Worm (Caenorhabditis elegans) whole organism, young adult: ENCODE results near the gene rpt-6.

Experiments
- B0035.1 ChIP-seq: sonication (generic microtip); optimal IDR thresholded peaks from 2 replicates; lab custom pipeline; 2016; ENCODE audit warnings: missing genetic modification characterization, mild to moderate bottlenecking, missing compliant biosample characterization, missing genotype, missing genetic modification reagents
- C06A6.2 ChIP-seq: fragments of 200-800 bp; sonication (Bioruptor generic); conservative IDR thresholded peaks from 2 replicates; pipeline ENCODE4 v1.3.6; 2022; ENCODE audit warnings: missing genetic modification characterization, missing compliant biosample characterization
- D2030.7 ChIP-seq: fragments of 200-800 bp; sonication (Bioruptor generic); IDR thresholded peaks from 2 replicates; pipeline ENCODE4 v1.3.6; 2022; ENCODE audit warnings: missing genetic modification reagents, missing genetic modification characterization, missing compliant biosample characterization
- F22D6.2 ChIP-seq: sonication (generic microtip); optimal IDR thresholded peaks from 2 replicates; lab custom pipeline; 2016; ENCODE audit warnings: mild to moderate bottlenecking, missing genetic modification characterization, missing compliant biosample characterization
- F23B12.7 ChIP-seq: sonication (generic microtip); optimal IDR thresholded peaks from 2 replicates; lab custom pipeline; 2017; ENCODE audit warnings: missing genetic modification characterization, mild to moderate bottlenecking, missing compliant biosample characterization, antibody characterized with exemption, moderate library complexity; ENCODE audit not compliant: insufficient read depth
- F33H1.4 ChIP-seq: fragments of 200-800 bp; sonication (Bioruptor generic); IDR thresholded peaks from 2 replicates; pipeline ENCODE4 v1.3.6; 2022; ENCODE audit warnings: missing genetic modification reagents, missing genetic modification characterization, missing compliant biosample characterization
- F37B4.10 ChIP-seq: fragments of 200-800 bp; sonication (Bioruptor generic); IDR thresholded peaks from 2 replicates; pipeline ENCODE4 v1.3.6; 2022; ENCODE audit warnings: missing genetic modification characterization, missing compliant biosample characterization
- K12H6.12 ChIP-seq: fragments of 200-800 bp; sonication (Bioruptor generic); optimal IDR thresholded peaks from 2 replicates; lab custom pipeline; 2018; ENCODE audit warnings: mild to moderate bottlenecking, missing genetic modification characterization, missing compliant biosample characterization
- Y95B8A.8 ChIP-seq: fragments of 200-800 bp; sonication (Bioruptor generic); IDR thresholded peaks from 2 replicates; pipeline ENCODE4 v1.3.6; 2022; ENCODE audit warnings: missing genetic modification reagents, missing genetic modification characterization, missing compliant biosample characterization
- aptf-2 ChIP-seq: fragments of 200-800 bp; sonication (Bioruptor generic); conservative IDR thresholded peaks from 2 replicates; pipeline ENCODE4 v1.3.6; 2022; ENCODE audit warnings: missing genetic modification reagents, missing genetic modification characterization, missing compliant biosample characterization
- attf-5 ChIP-seq: fragments of 200-800 bp; sonication (Bioruptor generic); optimal IDR thresholded peaks from 2 replicates; lab custom pipeline; 2018; ENCODE audit warnings: mild to moderate bottlenecking, missing genetic modification characterization, missing compliant biosample characterization
- bed-1 ChIP-seq: fragments of 200-800 bp; sonication (Bioruptor generic); IDR thresholded peaks from 2 replicates; pipeline ENCODE4 v1.3.6; 2022; ENCODE audit warnings: missing genetic modification reagents, missing genetic modification characterization, missing compliant biosample characterization
- ccch-3 ChIP-seq: fragments of 200-800 bp; sonication (Bioruptor generic); optimal IDR thresholded peaks from 2 replicates; lab custom pipeline; 2018; ENCODE audit warnings: mild to moderate bottlenecking, missing genetic modification characterization, missing compliant biosample characterization
- cebp-1 ChIP-seq, 2 experiments: fragments of 200-800 bp in 1 of 2; sonication (Bioruptor generic) in 1 of 2; sonication (generic microtip) in 1 of 2; IDR thresholded peaks in 1 of 2; optimal IDR thresholded peaks in 1 of 2; 2 replicates each; pipeline versions ENCODE4 v1.3.6 to Lab custom; 2017 to 2022; ENCODE audit warnings: missing compliant biosample characterization in 2 of 2, missing genetic modification characterization in 2 of 2, mild to moderate bottlenecking in 1 of 2, missing genetic modification reagents in 1 of 2, moderate library complexity in 1 of 2
- ceh-100 ChIP-seq: fragments of 200-800 bp; sonication (Bioruptor generic); IDR thresholded peaks from 2 replicates; pipeline ENCODE4 v1.3.6; 2022; ENCODE audit warnings: missing genetic modification reagents, missing genetic modification characterization, missing compliant biosample characterization
- ceh-27 ChIP-seq: fragments of 200-800 bp; sonication (Bioruptor generic); optimal IDR thresholded peaks from 2 replicates; lab custom pipeline; 2018; ENCODE audit warnings: mild to moderate bottlenecking, missing genetic modification characterization, moderate library complexity, missing compliant biosample characterization
- ceh-91 ChIP-seq: fragments of 200-800 bp; sonication (Bioruptor generic); IDR thresholded peaks from 2 replicates; pipeline ENCODE4 v1.3.6; 2022; ENCODE audit warnings: missing genetic modification reagents, missing genetic modification characterization, missing compliant biosample characterization
- chd-7 ChIP-seq: sonication (generic microtip); optimal IDR thresholded peaks from 2 replicates; lab custom pipeline; 2016; ENCODE audit warnings: mild to moderate bottlenecking, missing genetic modification characterization, moderate library complexity, missing compliant biosample characterization
- die-1 ChIP-seq: sonication (generic microtip); optimal IDR thresholded peaks from 2 replicates; lab custom pipeline; 2016; ENCODE audit warnings: missing genotype, mild to moderate bottlenecking, missing genetic modification characterization, missing compliant biosample characterization
- dox-1 ChIP-seq: fragments of 200-800 bp; sonication (Bioruptor generic); IDR thresholded peaks from 2 replicates; pipeline ENCODE4 v1.3.6; 2022; ENCODE audit warnings: missing genetic modification reagents, missing genetic modification characterization, missing compliant biosample characterization
- dpff-1 ChIP-seq: sonication (generic microtip); optimal IDR thresholded peaks from 2 replicates; lab custom pipeline; 2017; ENCODE audit warnings: mild to moderate bottlenecking, missing genetic modification characterization, missing compliant biosample characterization
- ets-4 ChIP-seq: fragments of 200-800 bp; sonication (Bioruptor generic); optimal IDR thresholded peaks from 2 replicates; lab custom pipeline; 2018; ENCODE audit warnings: mild to moderate bottlenecking, missing genetic modification characterization, missing compliant biosample characterization
- him-1 ChIP-seq: sonication (generic microtip); optimal IDR thresholded peaks from 2 replicates; lab custom pipeline; 2016; ENCODE audit warnings: missing genotype, missing genetic modification reagents, missing genetic modification characterization, missing compliant biosample characterization
- hmg-1.2 ChIP-seq: fragments of 200-800 bp; sonication (Bioruptor generic); IDR thresholded peaks from 2 replicates; pipeline ENCODE4 v1.3.6; 2022; ENCODE audit warnings: missing genetic modification reagents, missing genetic modification characterization, missing compliant biosample characterization
- lag-1 ChIP-seq: fragments of 200-800 bp; sonication (Bioruptor generic); IDR thresholded peaks from 2 replicates; pipeline ENCODE4 v1.3.6; 2022; ENCODE audit warnings: missing genetic modification reagents, missing genetic modification characterization, missing compliant biosample characterization
- let-607 ChIP-seq, 2 experiments: fragments of 200-800 bp in 1 of 2; sonication (Bioruptor generic) in 1 of 2; sonication (generic microtip) in 1 of 2; optimal IDR thresholded peaks; 2 replicates each; lab custom pipeline; 2016 to 2018; ENCODE audit warnings: mild to moderate bottlenecking in 2 of 2, missing compliant biosample characterization in 2 of 2, missing genetic modification characterization in 2 of 2, moderate library complexity in 2 of 2, missing genotype in 1 of 2
- lin-35 ChIP-seq, 3 experiments: fragments of 150-350 bp in 2 of 3; sonication (generic microtip) in 1 of 3; optimal IDR thresholded peaks; 2 replicates each; lab custom pipeline; 2014 to 2018; ENCODE audit warnings: missing biosample characterization in 3 of 3, missing genetic modification characterization in 3 of 3, missing genetic modification reagents in 3 of 3
- lin-40 ChIP-seq: sonication (generic microtip); optimal IDR thresholded peaks from 2 replicates; lab custom pipeline; 2016; ENCODE audit warnings: missing genetic modification characterization, mild to moderate bottlenecking, missing compliant biosample characterization, missing genotype, missing genetic modification reagents
- lin-54 ChIP-seq: fragments of 200-800 bp; sonication (Bioruptor generic); optimal IDR thresholded peaks from 2 replicates; lab custom pipeline; 2018; ENCODE audit warnings: mild to moderate bottlenecking, missing genetic modification characterization, missing compliant biosample characterization
- lsl-1 ChIP-seq: fragments of 200-800 bp; sonication (Bioruptor generic); optimal IDR thresholded peaks from 2 replicates; lab custom pipeline; 2018; ENCODE audit warnings: mild to moderate bottlenecking, missing genetic modification characterization, moderate library complexity, missing compliant biosample characterization
- madf-6 ChIP-seq: fragments of 200-800 bp; sonication (Bioruptor generic); IDR thresholded peaks from 2 replicates; pipeline ENCODE4 v1.3.6; 2022; ENCODE audit warnings: missing genetic modification reagents, missing genetic modification characterization, missing compliant biosample characterization
- madf-8 ChIP-seq: fragments of 200-800 bp; sonication (Bioruptor generic); conservative IDR thresholded peaks from 2 replicates; pipeline ENCODE4 v1.3.6; 2022; ENCODE audit warnings: missing genetic modification reagents, missing genetic modification characterization, missing compliant biosample characterization
- mcd-1 ChIP-seq: fragments of 200-800 bp; sonication (Bioruptor generic); IDR thresholded peaks from 2 replicates; pipeline ENCODE4 v1.3.6; 2022; ENCODE audit warnings: missing genetic modification reagents, missing genetic modification characterization, missing compliant biosample characterization
- nfyb-1 ChIP-seq: fragments of 200-800 bp; sonication (Bioruptor generic); IDR thresholded peaks from 2 replicates; pipeline ENCODE4 v1.3.6; 2022; ENCODE audit warnings: missing genetic modification reagents, missing genetic modification characterization, missing compliant biosample characterization
- nhr-80 ChIP-seq: sonication (generic microtip); optimal IDR thresholded peaks from 2 replicates; lab custom pipeline; 2016; ENCODE audit warnings: missing genetic modification characterization, missing compliant biosample characterization
- pbrm-1 ChIP-seq: fragments of 200-800 bp; sonication (Bioruptor generic); IDR thresholded peaks from 2 replicates; pipeline ENCODE4 v1.3.6; 2022; ENCODE audit warnings: missing genetic modification reagents, missing genetic modification characterization, missing compliant biosample characterization
- sea-2 ChIP-seq: fragments of 200-800 bp; sonication (Bioruptor generic); IDR thresholded peaks from 2 replicates; pipeline ENCODE4 v1.3.6; 2022; ENCODE audit warnings: missing genetic modification characterization, missing compliant biosample characterization
- snpc-1.1 ChIP-seq: sonication (generic microtip); optimal IDR thresholded peaks from 2 replicates; lab custom pipeline; 2017; ENCODE audit warnings: missing genetic modification characterization, mild to moderate bottlenecking, missing compliant biosample characterization, antibody characterized with exemption, moderate library complexity, missing genotype, missing genetic modification reagents; ENCODE audit not compliant: insufficient read depth
- snpc-1.3 ChIP-seq: sonication (generic microtip); optimal IDR thresholded peaks from 2 replicates; lab custom pipeline; 2017; ENCODE audit warnings: missing genetic modification characterization, mild to moderate bottlenecking, missing compliant biosample characterization, antibody characterized with exemption, moderate library complexity, missing genotype, missing genetic modification reagents; ENCODE audit not compliant: insufficient read depth
- snpc-3.4 ChIP-seq: sonication (generic microtip); optimal IDR thresholded peaks from 2 replicates; lab custom pipeline; 2017; ENCODE audit warnings: missing genetic modification characterization, mild to moderate bottlenecking, missing compliant biosample characterization, antibody characterized with exemption, moderate library complexity, missing genotype, missing genetic modification reagents
- snpc-4 ChIP-seq, 5 experiments: fragments of 150-350 bp in 1 of 5; sonication (generic microtip) in 4 of 5; optimal IDR thresholded peaks; 2 replicates each; lab custom pipeline; 2014 to 2018; ENCODE audit warnings: missing genetic modification characterization in 5 of 5, missing biosample characterization in 3 of 5, antibody characterized with exemption in 2 of 5, mild to moderate bottlenecking in 2 of 5, missing compliant biosample characterization in 2 of 5, missing genotype in 2 of 5, moderate library complexity in 2 of 5, missing genetic modification reagents in 1 of 5
- tbp1 ChIP-seq: fragments of 200-800 bp; sonication (Bioruptor generic); optimal IDR thresholded peaks from 2 replicates; lab custom pipeline; 2018; ENCODE audit warnings: mild to moderate bottlenecking, missing genetic modification characterization, missing compliant biosample characterization
- ztf-22 ChIP-seq: fragments of 200-800 bp; sonication (Bioruptor generic); optimal IDR thresholded peaks from 2 replicates; lab custom pipeline; 2018; ENCODE audit warnings: mild to moderate bottlenecking, missing genetic modification characterization, moderate library complexity, missing compliant biosample characterization
- ztf-26 ChIP-seq: sonication (generic microtip); optimal IDR thresholded peaks from 2 replicates; lab custom pipeline; 2017; ENCODE audit warnings: missing genetic modification characterization, missing compliant biosample characterization

rpt-6 gene

ce11 chrIII:12370011-12370506, at the start of gene rpt-6:
rpt-6 (plus strand) TSS chrIII:12370456.
- TF ChIP-seq nfyb-1 (GFP tag; lab: Robert Waterston, UW) (0 out of 2 replicates have a peak, but pooled peaks have one; percentile 9), ztf-22 (no peak), dpff-1 (tag; lab: Kevin White, UChicago) (no peak), B0035.1 (tag; lab: Kevin White, UChicago) (no peak), lin-40 (tag; lab: Kevin White, UChicago) (peak; percentile 29), lin-35 (GFP tag; optimal IDR thresholded peaks at IDR 0.05; lab: Kevin White, UChicago) (peak in 1 of 3 experiments; percentile 45), snpc-1.3 (tag; lab: Kevin White, UChicago) (peak; percentile 57), snpc-1.1 (peak; percentile 21), cebp-1 (GFP tag; IDR thresholded peaks at IDR 0.05; lab: Robert Waterston, UW) (no peak), cebp-1 (tag; optimal IDR thresholded peaks at IDR 0.05; lab: Kevin White, UChicago) (peak; percentile 30), F33H1.4 (GFP tag; lab: Robert Waterston, UW) (0 out of 2 replicates have a peak, but pooled peaks have one; percentile 28), ccch-3 (no peak), snpc-4 (GFP tag; optimal IDR thresholded peaks at IDR 0.05; lab: Kevin White, UChicago) (peak; percentile 5), snpc-4 (tag; optimal IDR thresholded peaks at IDR 0.05; lab: Kevin White, UChicago) (no peak), attf-5 (GFP tag; lab: Kevin White, UChicago) (no peak), chd-7 (tag; lab: Kevin White, UChicago) (no peak), F23B12.7 (tag; lab: Kevin White, UChicago) (peak; percentile 44), tbp1 (GFP tag; lab: Kevin White, UChicago) (peak; percentile 18), ceh-27 (GFP tag; lab: Kevin White, UChicago) (no peak), die-1 (no peak), madf-8 (no peak), F22D6.2 (tag; lab: Kevin White, UChicago) (no peak), snpc-3.4 (tag; lab: Kevin White, UChicago) (peak; percentile 50), pbrm-1 (GFP tag; lab: Robert Waterston, UW) (0 out of 2 replicates have a peak, but pooled peaks have one; percentile 39), ceh-91 (GFP tag; lab: Robert Waterston, UW) (no peak), lin-54 (peak; percentile 68), ceh-100 (GFP tag; lab: Robert Waterston, UW) (peak; percentile 26; the same call in 1 of the 2 replicates), madf-6 (GFP tag; lab: Robert Waterston, UW) (peak; percentile 76), mcd-1 (GFP tag; lab: Robert Waterston, UW) (peak; percentile 63), lsl-1 (GFP tag; lab: Kevin White, UChicago) (peak; percentile 10)

DNA sequence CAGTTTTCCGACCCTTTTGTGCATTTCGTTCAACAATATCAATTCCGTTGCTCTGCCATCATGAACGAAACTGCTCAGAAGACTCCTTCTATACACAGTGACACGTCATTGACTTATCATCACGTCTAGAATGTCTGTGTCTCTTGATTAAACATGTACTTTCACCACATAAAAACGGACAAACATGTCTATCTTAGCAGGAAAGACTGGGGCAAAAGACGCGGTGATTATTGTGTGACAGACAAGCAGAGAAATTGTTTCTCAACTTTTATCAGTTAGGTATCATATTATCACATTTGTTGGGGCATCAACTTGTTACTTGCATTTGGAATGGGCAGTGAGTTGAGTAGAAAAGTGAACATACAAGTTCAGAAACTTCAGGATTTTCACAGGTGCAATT, 45.0 kb upstream of the rpt-6 start:
- peak; percentile 78 to 86 for TF ChIP-seq let-607 (tag; optimal IDR thresholded peaks at IDR 0.05; lab: Kevin White, UChicago)
- TF ChIP-seq attf-5 (GFP tag; lab: Kevin White, UChicago) = peak; percentile 19
- TF ChIP-seq snpc-4 (GFP tag; optimal IDR thresholded peaks at IDR 0.05; lab: Kevin White, UChicago) = no peak
- no peak for TF ChIP-seq snpc-4 (tag; optimal IDR thresholded peaks at IDR 0.05; lab: Kevin White, UChicago)
- TF ChIP-seq D2030.7 (GFP tag; lab: Robert Waterston, UW) = no peak
- TF ChIP-seq snpc-1.1 = no peak
- no peak for TF ChIP-seq lag-1 (GFP tag; lab: Robert Waterston, UW)
- no peak for TF ChIP-seq C06A6.2 (GFP tag; lab: Robert Waterston, UW)
- TF ChIP-seq dox-1 (GFP tag; lab: Robert Waterston, UW) = peak; percentile 50; the same call in 1 of the 2 replicates
- TF ChIP-seq F33H1.4 (GFP tag; lab: Robert Waterston, UW) = no peak
- TF ChIP-seq nhr-80 (tag; lab: Kevin White, UChicago) = peak; percentile 91
- no peak for TF ChIP-seq bed-1 (GFP tag; lab: Robert Waterston, UW)
- TF ChIP-seq aptf-2 (GFP tag; lab: Robert Waterston, UW) = no peak
- TF ChIP-seq ztf-26 (tag; lab: Kevin White, UChicago) = no peak
- TF ChIP-seq ets-4 (GFP tag; lab: Kevin White, UChicago) = peak; percentile 41
- TF ChIP-seq Y95B8A.8 = no peak
- TF ChIP-seq F37B4.10 = no peak
- no peak for TF ChIP-seq K12H6.12
- no peak for TF ChIP-seq him-1
- peak; percentile 22 for TF ChIP-seq lin-40 (tag; lab: Kevin White, UChicago)
- TF ChIP-seq sea-2 (GFP tag; lab: Robert Waterston, UW) = no peak
- TF ChIP-seq lin-54 = no peak
- no peak for TF ChIP-seq lsl-1 (GFP tag; lab: Kevin White, UChicago)
- peak; percentile 43; the same call in 1 of the 2 replicates for TF ChIP-seq hmg-1.2
